Fruit fly (Drosophila melanogaster) whole organism, embryonic: Measurements from ENCODE around the gene Nph.

Experiments used
- Atf-2 ChIP-seq: fragments of 200-800 bp; sonication (Bioruptor generic); optimal IDR thresholded peaks from 2 replicates; lab custom pipeline; 2016; ENCODE audit warnings: missing biosample characterization, missing genetic modification characterization
- B-H1 ChIP-seq: fragments of 200-800 bp; sonication (Bioruptor generic); IDR thresholded peaks from 3 replicates; pipeline ENCODE4 v1.3.6; 2022; ENCODE audit warnings: missing biosample characterization, missing genetic modification characterization
- Bgb ChIP-seq: fragments of 200-800 bp; sonication (Bioruptor generic); IDR thresholded peaks from 2 replicates; pipeline ENCODE4 v1.3.6; 2022; ENCODE audit warnings: missing biosample characterization, missing genetic modification characterization; ENCODE audit not compliant: partially characterized antibody
- BtbVII ChIP-seq: fragments of 200-800 bp; sonication (Bioruptor generic); optimal IDR thresholded peaks from 3 replicates; lab custom pipeline; 2017; ENCODE audit warnings: missing biosample characterization, mild to moderate bottlenecking, missing genetic modification characterization
- C15 ChIP-seq: fragments of 200-800 bp; sonication (Bioruptor generic); IDR thresholded peaks from 3 replicates; pipeline ENCODE4 v1.3.6; 2022; ENCODE audit warnings: missing biosample characterization, missing genetic modification characterization
- CG10147 ChIP-seq: fragments of 200-800 bp; sonication (Bioruptor generic); optimal IDR thresholded peaks from 2 replicates; lab custom pipeline; 2019; ENCODE audit warnings: missing biosample characterization, mild to moderate bottlenecking, missing genetic modification characterization, moderate library complexity
- CG11085 ChIP-seq: fragments of 200-800 bp; sonication (Bioruptor generic); IDR thresholded peaks from 2 replicates; pipeline ENCODE4 v1.3.6; 2022; ENCODE audit warnings: missing biosample characterization, missing genetic modification characterization
- CG1233 ChIP-seq: fragments of 200-800 bp; sonication (Bioruptor generic); optimal IDR thresholded peaks from 4 replicates; lab custom pipeline; 2018; ENCODE audit warnings: missing biosample characterization, mild to moderate bottlenecking, missing genetic modification characterization
- CG12942 ChIP-seq: fragments of 200-800 bp; sonication (Bioruptor generic); optimal IDR thresholded peaks from 3 replicates; lab custom pipeline; 2016; ENCODE audit warnings: missing biosample characterization, missing genetic modification characterization
- CG15073 ChIP-seq: fragments of 200-800 bp; sonication (Bioruptor generic); optimal IDR thresholded peaks from 2 replicates; lab custom pipeline; 2016; ENCODE audit warnings: missing biosample characterization, missing genetic modification characterization
- CG15601 ChIP-seq: fragments of 200-800 bp; sonication (Bioruptor generic); optimal IDR thresholded peaks from 3 replicates; lab custom pipeline; 2019; ENCODE audit warnings: missing biosample characterization, mild to moderate bottlenecking, missing genetic modification characterization, moderate library complexity
- CG2712 ChIP-seq: fragments of 200-800 bp; optimal IDR thresholded peaks from 3 replicates; lab custom pipeline; 2019; ENCODE audit warnings: missing biosample characterization, mild to moderate bottlenecking, missing genetic modification characterization, moderate library complexity
- CG31388 ChIP-seq: fragments of 200-800 bp; sonication (Bioruptor generic); optimal IDR thresholded peaks from 2 replicates; lab custom pipeline; 2016; ENCODE audit warnings: missing biosample characterization, missing genetic modification characterization
- CG5953 ChIP-seq: fragments of 200-800 bp; sonication (Bioruptor generic); IDR thresholded peaks from 2 replicates; pipeline ENCODE4 v1.3.6; 2022; ENCODE audit warnings: missing biosample characterization, missing genetic modification characterization
- CG6254 ChIP-seq: fragments of 200-800 bp; sonication (Bioruptor generic); optimal IDR thresholded peaks from 3 replicates; lab custom pipeline; 2017; ENCODE audit warnings: mild to moderate bottlenecking, missing biosample characterization, missing genetic modification reagents, missing genetic modification characterization
- CG7786 ChIP-seq: fragments of 200-800 bp; sonication (Bioruptor generic); optimal IDR thresholded peaks from 2 replicates; lab custom pipeline; 2016; ENCODE audit warnings: missing biosample characterization, missing genetic modification characterization
- CG7928 ChIP-seq: fragments of 200-800 bp; sonication (Bioruptor generic); optimal IDR thresholded peaks from 2 replicates; lab custom pipeline; 2017; ENCODE audit warnings: missing biosample characterization, mild to moderate bottlenecking, missing genetic modification characterization
- CG8281 ChIP-seq: fragments of 200-800 bp; sonication (Bioruptor generic); optimal IDR thresholded peaks from 2 replicates; lab custom pipeline; 2018; ENCODE audit warnings: missing biosample characterization, mild to moderate bottlenecking, missing genetic modification characterization, moderate library complexity
- CG8388 ChIP-seq: fragments of 200-800 bp; sonication (Bioruptor generic); optimal IDR thresholded peaks from 2 replicates; lab custom pipeline; 2019; ENCODE audit warnings: missing biosample characterization, mild to moderate bottlenecking, missing genetic modification characterization, moderate library complexity
- CG9817 ChIP-seq: fragments of 200-800 bp; sonication (Bioruptor generic); optimal IDR thresholded peaks from 2 replicates; lab custom pipeline; 2018; ENCODE audit warnings: missing biosample characterization, mild to moderate bottlenecking, missing genetic modification characterization, moderate library complexity
- CrebB ChIP-seq: fragments of 200-800 bp; sonication (Bioruptor generic); optimal IDR thresholded peaks from 3 replicates; lab custom pipeline; 2018; ENCODE audit warnings: missing biosample characterization, mild to moderate bottlenecking, missing genetic modification characterization
- H2.0 ChIP-seq: fragments of 200-800 bp; sonication (Bioruptor generic); IDR thresholded peaks from 2 replicates; pipeline ENCODE4 v1.3.6; 2022; ENCODE audit warnings: missing biosample characterization, missing genetic modification characterization
- HLH4C ChIP-seq: fragments of 200-800 bp; sonication (Bioruptor generic); IDR thresholded peaks from 3 replicates; pipeline ENCODE4 v1.3.6; 2022; ENCODE audit warnings: missing biosample characterization, missing genetic modification characterization; ENCODE audit not compliant: partially characterized antibody
- HLH54F ChIP-seq: fragments of 200-800 bp; sonication (Bioruptor generic); optimal IDR thresholded peaks from 3 replicates; lab custom pipeline; 2016; ENCODE audit warnings: missing biosample characterization, missing genetic modification characterization
- HmgD ChIP-seq: fragments of 200-800 bp; sonication (Bioruptor generic); optimal IDR thresholded peaks from 3 replicates; lab custom pipeline; 2016; ENCODE audit warnings: missing biosample characterization, missing genetic modification characterization
- Hr39 ChIP-seq: fragments of >200 bp; optimal IDR thresholded peaks from 2 replicates; lab custom pipeline; 2017
- MBD-R2 ChIP-seq: fragments of 200-800 bp; sonication (Bioruptor generic); IDR thresholded peaks from 2 replicates; pipeline ENCODE4 v1.3.6; 2022; ENCODE audit warnings: missing biosample characterization, missing genetic modification characterization
- NFAT ChIP-seq: fragments of 200-800 bp; sonication (Bioruptor generic); IDR thresholded peaks from 2 replicates; pipeline ENCODE4 v1.3.6; 2022; ENCODE audit warnings: missing biosample characterization, missing genetic modification characterization
- Nf-YC ChIP-seq: fragments of 200-800 bp; optimal IDR thresholded peaks from 3 replicates; lab custom pipeline; 2019; ENCODE audit warnings: missing biosample characterization, mild to moderate bottlenecking, missing genetic modification characterization, moderate library complexity
- Optix ChIP-seq: fragments of 200-800 bp; sonication (Bioruptor generic); IDR thresholded peaks from 3 replicates; pipeline ENCODE4 v1.3.6; 2022; ENCODE audit warnings: missing biosample characterization, missing genetic modification characterization
- Pdp1 ChIP-seq, 2 experiments: fragments of 200-800 bp; sonication (Bioruptor generic); optimal IDR thresholded peaks; 3 replicates each; lab custom pipeline; 2016; ENCODE audit warnings: missing biosample characterization in 2 of 2, missing genetic modification characterization in 2 of 2, mild to moderate bottlenecking in 1 of 2, moderate library complexity in 1 of 2
- Ptx1 ChIP-seq: fragments of 200-800 bp; sonication (Bioruptor generic); IDR thresholded peaks from 2 replicates; pipeline ENCODE4 v1.3.6; 2022; ENCODE audit warnings: missing biosample characterization, missing genetic modification characterization
- Side ChIP-seq: fragments of 200-800 bp; sonication (Bioruptor generic); optimal IDR thresholded peaks from 2 replicates; lab custom pipeline; 2016; ENCODE audit warnings: missing biosample characterization, missing genetic modification characterization
- ash1 ChIP-seq: fragments of 200-800 bp; sonication (Bioruptor generic); optimal IDR thresholded peaks from 2 replicates; lab custom pipeline; 2018; ENCODE audit warnings: missing biosample characterization, mild to moderate bottlenecking, missing genetic modification characterization
- chn ChIP-seq: fragments of 200-800 bp; sonication (Bioruptor generic); optimal IDR thresholded peaks from 2 replicates; lab custom pipeline; 2016; ENCODE audit warnings: missing biosample characterization, missing genetic modification characterization
- croc ChIP-seq: fragments of 200-800 bp; sonication (Bioruptor generic); conservative IDR thresholded peaks from 3 replicates; pipeline ENCODE4 v1.3.6; 2022; ENCODE audit warnings: missing biosample characterization, missing genetic modification characterization
- dimm ChIP-seq: fragments of 200-800 bp; sonication (Bioruptor generic); IDR thresholded peaks from 2 replicates; pipeline ENCODE4 v1.3.6; 2022; ENCODE audit warnings: missing biosample characterization, missing genetic modification characterization
- emc ChIP-seq: fragments of 200-800 bp; sonication (Bioruptor generic); optimal IDR thresholded peaks from 2 replicates; lab custom pipeline; 2016; ENCODE audit warnings: missing biosample characterization, missing genetic modification characterization
- ewg ChIP-seq: fragments of 200-800 bp; sonication (Bioruptor generic); optimal IDR thresholded peaks from 3 replicates; lab custom pipeline; 2017; ENCODE audit warnings: mild to moderate bottlenecking, missing biosample characterization, missing genetic modification reagents, missing genetic modification characterization
- fd3F ChIP-seq: fragments of 200-800 bp; sonication (Bioruptor generic); optimal IDR thresholded peaks from 2 replicates; lab custom pipeline; 2018; ENCODE audit warnings: missing biosample characterization, mild to moderate bottlenecking, missing genetic modification characterization, moderate library complexity
- ind ChIP-seq: fragments of 200-800 bp; sonication (Bioruptor generic); optimal IDR thresholded peaks from 3 replicates; lab custom pipeline; 2016; ENCODE audit warnings: missing biosample characterization, missing genetic modification characterization
- pan ChIP-seq, 4 experiments: fragments of >200 bp in 3 of 4; fragments of 200-800 bp in 1 of 4; sonication (Bioruptor generic) in 1 of 4; optimal IDR thresholded peaks in 3 of 4; IDR thresholded peaks in 1 of 4; 2 replicates each; pipeline versions ENCODE4 v1.3.6 to Lab custom; 2017 to 2022; ENCODE audit warnings: missing biosample characterization in 2 of 4, missing genetic modification characterization in 2 of 4, mixed read lengths in 1 of 4
- schlank ChIP-seq: fragments of 200-800 bp; sonication (Bioruptor generic); optimal IDR thresholded peaks from 2 replicates; lab custom pipeline; 2018; ENCODE audit warnings: missing biosample characterization, mild to moderate bottlenecking, missing genetic modification characterization
- sens ChIP-seq: fragments of 200-800 bp; sonication (Bioruptor generic); peaks from one replicate; lab custom pipeline; 2016; ENCODE audit warnings: missing biosample characterization, missing genetic modification characterization
- sima ChIP-seq: fragments of 200-800 bp; sonication (Bioruptor generic); optimal IDR thresholded peaks from 2 replicates; lab custom pipeline; 2016; ENCODE audit warnings: missing biosample characterization, missing genetic modification characterization
- sna ChIP-seq: fragments of 200-800 bp; sonication (Bioruptor generic); IDR thresholded peaks from 2 replicates; pipeline ENCODE4 v1.3.6; 2022; ENCODE audit warnings: missing biosample characterization, missing genetic modification characterization; ENCODE audit not compliant: partially characterized antibody
- sug ChIP-seq: fragments of 200-800 bp; optimal IDR thresholded peaks from 2 replicates; lab custom pipeline; 2019; ENCODE audit warnings: missing biosample characterization, mild to moderate bottlenecking, missing genetic modification characterization, moderate library complexity
- toy ChIP-seq: fragments of 200-800 bp; sonication (Bioruptor generic); IDR thresholded peaks from 2 replicates; pipeline ENCODE4 v1.3.6; 2022; ENCODE audit warnings: missing biosample characterization, missing genetic modification characterization
- wor ChIP-seq: fragments of 200-800 bp; sonication (Bioruptor generic); IDR thresholded peaks from 2 replicates; pipeline ENCODE4 v1.3.6; 2022; ENCODE audit warnings: missing biosample characterization, missing genetic modification characterization
- zen2 ChIP-seq: fragments of 200-800 bp; sonication (Bioruptor generic); IDR thresholded peaks from 3 replicates; pipeline ENCODE4 v1.3.6; 2022; ENCODE audit warnings: missing biosample characterization, missing genetic modification characterization; ENCODE audit not compliant: partially characterized antibody

Gene Nph

DNA sequence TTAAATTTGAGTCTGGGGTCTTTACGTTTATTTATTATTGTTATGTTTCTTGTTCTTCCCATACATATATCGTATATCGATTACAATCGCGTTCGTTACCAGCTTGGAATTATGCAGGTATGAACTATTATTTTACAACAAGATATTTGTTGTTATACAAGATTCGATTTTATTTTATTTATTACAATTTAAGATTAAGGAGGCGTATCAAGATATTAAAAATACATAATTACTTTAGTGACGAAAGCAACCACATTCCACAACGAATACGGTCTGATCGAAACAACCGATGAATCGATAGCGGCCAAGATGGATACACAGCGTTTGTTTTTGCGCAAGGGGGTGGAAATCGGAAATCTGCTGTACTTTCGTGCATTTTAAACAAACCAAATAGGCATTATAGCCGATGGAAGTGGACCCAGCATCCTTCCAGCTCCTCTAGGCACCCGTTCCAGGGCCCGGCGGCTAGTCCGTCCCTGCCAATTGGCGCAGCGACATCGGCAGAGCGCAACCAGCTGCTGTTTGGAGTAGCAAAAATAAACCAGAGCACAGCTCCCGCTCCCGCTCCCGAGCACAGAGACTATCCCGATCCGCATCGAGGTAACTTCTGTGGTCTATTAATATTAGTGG lies 6.9 kb downstream of the Nph start, which contains the start of the genes CG15525 and CG11504 (continued):
- TF ChIP-seq C15 (GFP tag; lab: Robert Waterston, UW): no peak
- TF ChIP-seq Bgb: peak; percentile 91
- TF ChIP-seq Ptx1 (GFP tag; lab: Robert Waterston, UW): peak; percentile 85
- peak; percentile 10 for TF ChIP-seq fd3F (GFP tag; lab: Kevin White, UChicago)
- TF ChIP-seq BtbVII (GFP tag; lab: Kevin White, UChicago): no peak
- TF ChIP-seq dimm (GFP tag; lab: Robert Waterston, UW): no peak
- TF ChIP-seq CG15073: no peak
- no peak for TF ChIP-seq sima
- TF ChIP-seq chn (GFP tag; lab: Kevin White, UChicago): peak; percentile 47
- TF ChIP-seq ewg (GFP tag; lab: Kevin White, UChicago): peak; percentile 52
- TF ChIP-seq MBD-R2 (GFP tag; lab: Robert Waterston, UW): peak; percentile 95
- TF ChIP-seq CG11085 (GFP tag; lab: Robert Waterston, UW): 0 out of 2 replicates have a peak, but pooled peaks have one; percentile 9
- peak; percentile 37 for TF ChIP-seq CG7786 (GFP tag; lab: Kevin White, UChicago)
- no peak for TF ChIP-seq CG8388 (GFP tag; lab: Kevin White, UChicago)
- TF ChIP-seq CG8281: no peak
- peak; percentile 1 for TF ChIP-seq Atf-2 (GFP tag; lab: Kevin White, UChicago)
- TF ChIP-seq CG31388 (GFP tag; lab: Kevin White, UChicago): no peak
- TF ChIP-seq CG1233: no peak
- no peak for TF ChIP-seq ash1 (GFP tag; lab: Kevin White, UChicago)
- peak; percentile 22 for TF ChIP-seq CG9817 (tag; lab: Kevin White, UChicago)
- peak; percentile 26 for TF ChIP-seq CG12942
- no peak for TF ChIP-seq Hr39 (lab: Kevin White, UChicago)
- TF ChIP-seq H2.0: peak; percentile 21; the same call in 1 of the 2 replicates
- peak; percentile 67 for TF ChIP-seq ind (GFP tag; lab: Kevin White, UChicago)
- TF ChIP-seq CG2712 (tag; lab: Kevin White, UChicago): no peak
- TF ChIP-seq pan (optimal IDR thresholded peaks at IDR 0.05; lab: Kevin White, UChicago): no peak
- no peak for TF ChIP-seq pan (GFP tag; optimal IDR thresholded peaks at IDR 0.05 in 1 of 2, IDR thresholded peaks at IDR 0.05 in 1 of 2)
- no peak for TF ChIP-seq CG10147 (GFP tag; lab: Kevin White, UChicago)
- no peak for TF ChIP-seq B-H1 (GFP tag; lab: Robert Waterston, UW)
- TF ChIP-seq HLH54F: peak; percentile 47
- peak; percentile 10 for TF ChIP-seq HmgD (GFP tag; lab: Kevin White, UChicago)
- TF ChIP-seq CrebB (tag; lab: Kevin White, UChicago): no peak
- TF ChIP-seq zen2 (GFP tag; lab: Robert Waterston, UW): peak; percentile 28; the same call in 1 of the 3 replicates
- TF ChIP-seq Side (GFP tag; lab: Kevin White, UChicago): no peak
- TF ChIP-seq toy (GFP tag; lab: Robert Waterston, UW): no peak
- TF ChIP-seq sug (tag; lab: Kevin White, UChicago): no peak
- TF ChIP-seq schlank (tag; lab: Kevin White, UChicago): no peak
- peak; percentile 61 to 77 for TF ChIP-seq Pdp1 (GFP tag; optimal IDR thresholded peaks at IDR 0.05; lab: Kevin White, UChicago)
- 0 out of 3 replicates have a peak, but pooled peaks have one; percentile 47 for TF ChIP-seq Optix (GFP tag; lab: Robert Waterston, UW)
- no peak for TF ChIP-seq emc (GFP tag; lab: Kevin White, UChicago)
- TF ChIP-seq croc (GFP tag; lab: Robert Waterston, UW): no peak; the same call in 2 of the 3 replicates
- no peak for TF ChIP-seq CG6254
- peak; percentile 89 for TF ChIP-seq sna (GFP tag; lab: Robert Waterston, UW)
- no peak for TF ChIP-seq Nf-YC
- TF ChIP-seq NFAT (GFP tag; lab: Robert Waterston, UW): peak; percentile 52; the same call in 1 of the 2 replicates
- TF ChIP-seq CG15601 (tag; lab: Kevin White, UChicago): peak; percentile 29
- TF ChIP-seq HLH4C (GFP tag; lab: Robert Waterston, UW): peak; percentile 91
- TF ChIP-seq CG5953 (GFP tag; lab: Robert Waterston, UW): peak; percentile 38; the same call in 1 of the 2 replicates
- no peak for TF ChIP-seq wor (GFP tag; lab: Robert Waterston, UW)
- TF ChIP-seq CG7928 (GFP tag; lab: Kevin White, UChicago): no peak
- peak; percentile 96 for TF ChIP-seq sens (GFP tag; lab: Kevin White, UChicago)
